Fruit fly (Drosophila melanogaster): Measurements from ENCODE around the gene CG5181.

DNA sequence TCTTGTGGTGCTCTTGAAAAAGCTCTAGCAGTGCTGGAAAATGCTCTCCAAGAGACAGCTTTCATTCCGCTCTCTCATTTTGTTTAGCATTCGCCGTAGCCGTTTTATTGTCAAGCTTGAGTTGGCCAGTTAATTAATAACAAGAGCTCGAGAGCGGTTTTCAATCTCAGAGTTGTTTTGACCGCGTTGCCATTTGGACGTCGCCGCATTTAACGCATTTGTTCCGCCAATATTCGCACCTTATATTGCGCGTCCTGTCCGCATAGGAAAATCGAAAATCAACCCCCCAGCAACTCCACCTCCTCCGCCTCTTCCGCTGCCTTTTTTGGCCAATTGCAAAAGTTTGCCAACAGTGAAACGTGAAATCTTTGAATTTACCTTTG lies 27.7 kb upstream of the CG5181 start, which contains the start of gene CG5973:
- TF ChIP-seq CG8478 (optimal IDR thresholded peaks at IDR 0.05), result no peak
- TF ChIP-seq CTCF (optimal IDR thresholded peaks at IDR 0.05), result no peak

All from S2 (cell line).